Worm (Caenorhabditis elegans): ENCODE measurements around the gene H32C10.1.

The H32C10.1 gene

DNA sequence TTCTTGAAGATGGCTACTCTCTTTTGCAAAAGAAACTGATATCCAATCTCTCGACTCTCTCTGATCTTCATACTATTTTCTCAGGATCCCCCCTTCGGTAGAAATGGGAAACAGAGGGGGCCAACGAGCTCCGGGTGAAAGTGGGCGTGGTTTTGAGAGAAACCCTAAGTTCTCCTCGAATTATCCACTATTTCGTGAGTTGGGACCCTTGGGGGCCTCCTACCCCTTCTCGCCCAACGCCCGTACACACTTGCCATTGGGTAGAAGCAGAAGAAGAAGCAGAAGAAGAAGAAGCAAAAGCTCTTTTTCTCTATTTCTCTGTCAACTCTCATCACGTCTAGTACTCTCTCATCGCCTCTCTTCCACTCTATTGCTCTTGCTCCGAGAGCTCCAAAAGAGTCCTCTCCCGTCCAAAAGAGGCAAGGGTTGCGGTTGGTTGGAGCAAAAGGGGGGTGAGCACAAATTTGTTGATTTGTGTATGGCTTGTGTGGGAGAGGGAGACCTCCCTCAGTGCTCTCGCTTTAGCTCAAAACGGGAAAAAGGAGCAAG, 39.9 kb downstream of the H32C10.1 start (continued):
- TF ChIP-seq ekl-4 (GFP tag; IDR thresholded peaks at IDR 0.05), result 0 out of 2 replicates have a peak, but pooled peaks have one; percentile 42
- TF ChIP-seq zfh-2 (GFP tag; conservative IDR thresholded peaks at IDR 0.05), result peak; percentile 80
- peak; percentile 5 for TF ChIP-seq K12H6.12 (tag; optimal IDR thresholded peaks at IDR 0.05)
- no peak for TF ChIP-seq lsy-27 (tag; optimal IDR thresholded peaks at IDR 0.05; ENCODE audit: borderline replicate concordance, insufficient read depth)
- no peak for TF ChIP-seq rec-8 (tag; optimal IDR thresholded peaks at IDR 0.05)

DNA sequence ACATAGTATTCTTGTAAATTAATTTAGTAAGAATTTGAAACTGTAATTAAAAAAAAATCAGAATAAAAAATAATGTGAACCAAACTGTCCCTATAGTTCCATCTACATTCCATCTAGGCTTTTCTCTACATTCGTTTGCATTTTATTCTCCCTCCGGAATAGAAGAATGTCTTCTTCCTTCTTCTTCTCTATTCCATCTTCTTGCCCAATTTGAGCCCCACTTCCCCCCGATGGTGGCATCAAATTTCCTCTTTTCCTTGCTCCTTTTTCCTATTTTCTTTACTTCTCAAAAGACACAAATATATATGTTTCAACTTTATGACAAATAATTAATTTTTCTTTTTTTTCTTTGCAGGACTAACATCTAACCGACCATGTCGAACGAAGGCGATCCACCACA, 41.1 kb downstream of the H32C10.1 start, which contains the start of gene unc-44:
TSS of gene unc-44 (plus strand) at position 356 of the 400 bp plus-strand sequence.
- TF ChIP-seq lin-26 (GFP tag; IDR thresholded peaks at IDR 0.05) (no peak), ceh-40 (GFP tag; IDR thresholded peaks at IDR 0.05) (no peak), lsl-1 (GFP tag; optimal IDR thresholded peaks at IDR 0.05) (no peak), ekl-4 (GFP tag; IDR thresholded peaks at IDR 0.05) (no peak)

DNA sequence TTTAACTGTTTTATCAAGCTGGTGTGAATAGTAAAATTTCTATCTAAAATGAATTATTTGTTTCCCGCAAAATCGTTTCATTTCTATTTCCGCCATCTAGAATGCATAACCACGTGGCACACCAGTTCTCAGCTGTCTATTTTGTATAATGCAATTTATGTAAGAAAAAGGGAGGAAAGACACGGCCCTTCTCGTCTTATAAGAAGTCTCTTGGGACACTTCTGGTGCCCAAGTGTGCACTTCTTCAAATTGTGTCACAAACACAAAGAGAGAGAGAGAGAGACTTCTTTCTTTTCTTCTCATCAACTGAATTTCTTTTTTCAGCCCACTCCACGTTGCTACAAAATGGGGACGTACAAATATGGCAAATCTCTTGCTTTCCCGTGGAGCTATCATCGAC, 43.1 kb downstream of the H32C10.1 start:
- TF ChIP-seq ama-1 (optimal IDR thresholded peaks at IDR 0.05) (no peak), ama-1 (GFP tag; optimal IDR thresholded peaks at IDR 0.05) (no peak), him-1 (tag; optimal IDR thresholded peaks at IDR 0.05) (no peak), sea-2 (GFP tag; IDR thresholded peaks at IDR 0.05) (no peak)

DNA sequence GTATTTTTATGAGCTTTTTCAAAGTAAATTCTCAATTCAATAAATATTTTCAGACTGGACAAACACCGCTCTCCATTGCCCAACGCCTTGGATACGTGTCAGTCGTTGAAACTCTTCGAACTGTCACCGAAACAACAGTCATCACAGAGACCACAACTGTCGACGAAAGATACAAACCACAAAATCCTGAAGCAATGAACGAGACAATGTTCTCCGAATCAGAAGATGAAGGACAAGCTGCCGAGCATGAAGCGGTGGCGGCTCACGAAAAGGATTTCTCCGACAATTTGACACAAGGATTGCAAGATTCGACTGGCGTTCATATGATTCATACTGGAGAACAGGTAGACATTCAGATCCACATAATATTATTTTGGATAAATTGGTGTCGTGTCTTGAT, 45.7 kb downstream of the H32C10.1 start:
- TF ChIP-seq ztf-18 (tag; optimal IDR thresholded peaks at IDR 0.05) (no peak), pha-4 (tag; optimal IDR thresholded peaks at IDR 0.05) (no peak), zfh-2 (GFP tag; conservative IDR thresholded peaks at IDR 0.05) (no peak), rcor-1 (GFP tag; IDR thresholded peaks at IDR 0.05) (no peak), ceh-27 (GFP tag; optimal IDR thresholded peaks at IDR 0.05) (no peak), ZK185.1 (tag; optimal IDR thresholded peaks at IDR 0.05; ENCODE audit: poor library complexity, severe bottlenecking) (no peak), attf-6 (GFP tag; IDR thresholded peaks at IDR 0.05) (no peak), lin-26 (GFP tag; IDR thresholded peaks at IDR 0.05) (no peak), him-1 (tag; optimal IDR thresholded peaks at IDR 0.05) (no peak)

DNA sequence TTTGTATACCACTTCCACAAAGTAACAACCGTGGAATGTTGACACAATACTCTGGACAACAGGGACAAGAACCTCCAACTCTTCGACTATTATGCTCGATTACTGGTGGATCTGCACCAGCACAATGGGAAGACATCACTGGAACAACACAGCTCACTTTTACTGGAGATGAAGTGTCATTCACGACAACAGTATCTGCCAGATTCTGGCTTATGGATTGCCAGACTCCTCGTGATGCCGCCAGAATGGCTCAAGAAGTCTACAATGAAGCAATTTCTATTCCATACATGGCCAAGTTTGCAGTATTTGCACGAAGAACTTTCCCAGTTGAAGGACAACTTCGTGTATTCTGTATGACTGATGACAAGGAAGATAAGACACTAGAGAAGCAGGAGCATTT, 49.0 kb downstream of the H32C10.1 start:
- TF ChIP-seq ceh-100 (GFP tag; IDR thresholded peaks at IDR 0.05) (no peak), cebp-2 (GFP tag; IDR thresholded peaks at IDR 0.05) (no peak), dpff-1 (tag; optimal IDR thresholded peaks at IDR 0.05) (no peak), ceh-58 (GFP tag; IDR thresholded peaks at IDR 0.05) (no peak), C17E4.6 (GFP tag; IDR thresholded peaks at IDR 0.05) (no peak), tlf-1 (GFP tag; optimal IDR thresholded peaks at IDR 0.05) (no peak), mes-4 (tag; optimal IDR thresholded peaks at IDR 0.05) (no peak), F10E7.11 (tag; optimal IDR thresholded peaks at IDR 0.05) (no peak), him-1 (tag; optimal IDR thresholded peaks at IDR 0.05) (no peak), T07F8.4 (tag; optimal IDR thresholded peaks at IDR 0.05) (no peak), Y79H2A.3 (GFP tag; conservative IDR thresholded peaks at IDR 0.05) (no peak), hlh-26 (GFP tag; conservative IDR thresholded peaks at IDR 0.05) (no peak), ztf-28 (GFP tag; IDR thresholded peaks at IDR 0.05) (no peak), ztf-25 (GFP tag; IDR thresholded peaks at IDR 0.05) (no peak), K12H6.12 (tag; optimal IDR thresholded peaks at IDR 0.05) (no peak)

Measured in whole organism, young adult.